Worm (Caenorhabditis elegans) whole organism, young adult: ENCODE results near the gene elo-9.
A peak's percentile ranks its signal among the peaks of the same experiment; 100 is the strongest.

Experiments used
- B0019.2 ChIP-seq: fragments of 200-800 bp; sonication (Bioruptor generic); conservative IDR thresholded peaks from 2 replicates; pipeline ENCODE4 v1.3.6; 2022; ENCODE audit warnings: missing genetic modification reagents, missing genetic modification characterization, missing compliant biosample characterization
- F23B12.7 ChIP-seq: sonication (generic microtip); optimal IDR thresholded peaks from 2 replicates; lab custom pipeline; 2017; ENCODE audit warnings: missing genetic modification characterization, mild to moderate bottlenecking, missing compliant biosample characterization, antibody characterized with exemption, moderate library complexity; ENCODE audit not compliant: insufficient read depth
- T07F8.4 ChIP-seq: sonication (generic microtip); optimal IDR thresholded peaks from 2 replicates; lab custom pipeline; 2016; ENCODE audit warnings: mild to moderate bottlenecking, missing genetic modification characterization, moderate library complexity, missing compliant biosample characterization
- ama-1 ChIP-seq, 3 experiments: fragments of 150-350 bp in 1 of 3; sonication (generic microtip) in 2 of 3; optimal IDR thresholded peaks; 2 replicates each; lab custom pipeline; 2014 to 2018; ENCODE audit warnings: missing biosample characterization in 2 of 3, missing genetic modification characterization in 2 of 3, missing genetic modification reagents in 2 of 3
- ets-4 ChIP-seq: fragments of 200-800 bp; sonication (Bioruptor generic); optimal IDR thresholded peaks from 2 replicates; lab custom pipeline; 2018; ENCODE audit warnings: mild to moderate bottlenecking, missing genetic modification characterization, missing compliant biosample characterization
- lin-26 ChIP-seq: fragments of 200-800 bp; sonication (Bioruptor generic); IDR thresholded peaks from 2 replicates; pipeline ENCODE4 v1.3.6; 2022; ENCODE audit warnings: missing genetic modification reagents, missing genetic modification characterization, missing compliant biosample characterization
- lin-54 ChIP-seq: fragments of 200-800 bp; sonication (Bioruptor generic); optimal IDR thresholded peaks from 2 replicates; lab custom pipeline; 2018; ENCODE audit warnings: mild to moderate bottlenecking, missing genetic modification characterization, missing compliant biosample characterization
- madf-8 ChIP-seq: fragments of 200-800 bp; sonication (Bioruptor generic); conservative IDR thresholded peaks from 2 replicates; pipeline ENCODE4 v1.3.6; 2022; ENCODE audit warnings: missing genetic modification reagents, missing genetic modification characterization, missing compliant biosample characterization
- snpc-4 ChIP-seq, 5 experiments: fragments of 150-350 bp in 1 of 5; sonication (generic microtip) in 4 of 5; optimal IDR thresholded peaks; 2 replicates each; lab custom pipeline; 2014 to 2018; ENCODE audit warnings: missing genetic modification characterization in 5 of 5, missing biosample characterization in 3 of 5, antibody characterized with exemption in 2 of 5, mild to moderate bottlenecking in 2 of 5, missing compliant biosample characterization in 2 of 5, missing genotype in 2 of 5, moderate library complexity in 2 of 5, missing genetic modification reagents in 1 of 5
- unc-130 ChIP-seq: sonication (generic microtip); optimal IDR thresholded peaks from 2 replicates; lab custom pipeline; 2016; ENCODE audit warnings: missing genetic modification reagents, missing genetic modification characterization, missing compliant biosample characterization

DNA sequence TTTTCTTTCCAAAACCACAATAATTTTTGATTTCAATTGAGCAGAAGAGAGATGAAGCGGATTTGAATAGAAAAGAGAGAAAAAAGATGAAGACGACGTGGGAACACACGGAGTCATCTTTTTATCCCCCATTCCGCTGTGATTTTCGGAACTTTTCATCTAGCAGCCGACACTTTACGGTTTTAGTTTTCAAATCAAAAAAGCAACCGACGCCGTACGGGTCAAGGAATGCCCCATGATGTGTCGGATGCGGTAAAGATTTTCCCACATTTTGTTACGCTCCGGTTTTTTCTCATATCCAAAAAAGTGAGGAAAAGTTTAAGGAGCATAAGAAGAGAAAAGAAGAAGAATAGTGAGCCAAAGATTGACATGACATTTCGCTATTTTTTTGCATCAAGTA is 18.4 kb downstream of the elo-9 start:
- TF ChIP-seq madf-8 (GFP tag; lab: Robert Waterston, UW) = no peak
- no peak for TF ChIP-seq unc-130 (GFP tag; lab: Kevin White, UChicago)
- TF ChIP-seq ama-1 (optimal IDR thresholded peaks at IDR 0.05; lab: Kevin White, UChicago) = no peak
- TF ChIP-seq ama-1 (GFP tag; optimal IDR thresholded peaks at IDR 0.05; lab: Kevin White, UChicago) = no peak
- TF ChIP-seq T07F8.4 (tag; lab: Kevin White, UChicago) = no peak
- TF ChIP-seq snpc-4 (GFP tag; optimal IDR thresholded peaks at IDR 0.05; lab: Kevin White, UChicago) = peak; percentile 50
- peak; percentile 56 to 79 (median 68) for TF ChIP-seq snpc-4 (tag; optimal IDR thresholded peaks at IDR 0.05; lab: Kevin White, UChicago)
- TF ChIP-seq lin-54 (GFP tag; lab: Kevin White, UChicago) = no peak
- no peak for TF ChIP-seq ets-4 (GFP tag; lab: Kevin White, UChicago)
- no peak for TF ChIP-seq F23B12.7 (tag; lab: Kevin White, UChicago)
- TF ChIP-seq lin-26 (GFP tag; lab: Robert Waterston, UW) = no peak
- no peak for TF ChIP-seq B0019.2
